Worm (Caenorhabditis elegans): ENCODE data around the gene dars-1.

DNA sequence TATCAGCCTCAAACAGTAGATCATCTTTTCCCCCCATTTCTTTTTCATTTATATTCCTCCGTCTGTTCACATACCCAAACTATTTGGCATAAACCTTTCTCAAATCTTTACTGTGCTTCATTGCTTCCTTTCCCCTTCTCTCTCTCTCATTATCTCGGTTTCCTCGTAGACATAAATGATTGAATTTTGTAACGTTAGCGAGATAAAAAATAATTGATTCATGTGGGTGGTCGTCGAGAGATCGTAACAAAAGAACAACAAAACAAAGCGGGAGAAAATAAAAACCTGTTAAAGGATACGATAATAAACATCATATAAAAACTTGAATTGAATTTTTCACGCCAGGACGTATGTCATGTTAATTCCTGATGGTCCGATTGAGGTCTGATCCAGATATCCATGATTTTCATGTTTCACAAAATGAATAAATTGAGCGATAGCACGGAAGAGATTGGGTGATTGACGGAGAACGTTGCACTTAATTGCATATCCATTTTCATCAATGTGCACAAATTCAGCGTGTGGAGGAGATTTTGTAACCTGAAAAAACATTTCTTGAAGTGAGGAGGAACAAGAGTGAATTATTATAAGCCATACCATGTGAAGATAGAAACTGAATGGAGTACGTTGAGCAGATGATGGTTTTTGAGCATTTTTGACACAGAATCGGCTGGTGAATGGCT lies 28.1 kb downstream of the dars-1 start:
- TF ChIP-seq lin-15B (tag; optimal IDR thresholded peaks at IDR 0.05) (no peak), nhr-77 (tag; optimal IDR thresholded peaks at IDR 0.05) (no peak), egl-27 (tag; optimal IDR thresholded peaks at IDR 0.05) (no peak), grh-1 (GFP tag; IDR thresholded peaks at IDR 0.05) (no peak), C16A3.4 (tag; optimal IDR thresholded peaks at IDR 0.05) (no peak), sptf-1 (tag; optimal IDR thresholded peaks at IDR 0.05) (no peak), fkh-10 (GFP tag; optimal IDR thresholded peaks at IDR 0.05) (no peak), irx-1 (tag; optimal IDR thresholded peaks at IDR 0.05) (no peak), nhr-11 (tag; optimal IDR thresholded peaks at IDR 0.05) (no peak), zag-1 (tag; optimal IDR thresholded peaks at IDR 0.05) (no peak), elt-3 (tag; optimal IDR thresholded peaks at IDR 0.05) (no peak), tlp-1 (tag; optimal IDR thresholded peaks at IDR 0.05) (no peak), nhr-76 (tag; optimal IDR thresholded peaks at IDR 0.05) (no peak)
